Fruit fly (Drosophila melanogaster) Kc167 (cell line): ENCODE data around the gene vri.

ENCODE experiments used
- Myc ChIP-seq: fragments of >200 bp; optimal IDR thresholded peaks from 2 replicates; lab custom pipeline; 2017; ENCODE audit warnings: missing external identifiers
- h ChIP-seq: fragments of >200 bp; optimal IDR thresholded peaks from 3 replicates; lab custom pipeline; 2018; ENCODE audit warnings: missing external identifiers
- insv ChIP-seq: fragments of >200 bp; optimal IDR thresholded peaks from 3 replicates; lab custom pipeline; 2018; ENCODE audit warnings: missing external identifiers
- psq ChIP-seq: fragments of >200 bp; optimal IDR thresholded peaks from 2 replicates; lab custom pipeline; 2017; ENCODE audit warnings: missing external identifiers
- ttk ChIP-seq: sonication (Bioruptor generic); optimal IDR thresholded peaks from 2 replicates; lab custom pipeline; 2017; ENCODE audit warnings: missing external identifiers

- TF ChIP-seq Myc (lab: Kevin White, UChicago) (no peak), insv (lab: Kevin White, UChicago) (no peak), h (lab: Kevin White, UChicago) (no peak), psq (lab: Kevin White, UChicago) (no peak), ttk (lab: Kevin White, UChicago) (no peak)
Observed at dm6 chr2L:5300785-5301616, 12.3 kb downstream of the vri start.
